Worm (Caenorhabditis elegans) whole organism, mixed stage, embryonic: Measurements from ENCODE around the gene chil-14.

Source experiments
- bed-3 ChIP-seq: fragments of 200-800 bp; sonication (Bioruptor generic); optimal IDR thresholded peaks from 3 replicates; lab custom pipeline; 2018; ENCODE audit warnings: mild to moderate bottlenecking, missing genetic modification characterization, moderate library complexity, missing compliant biosample characterization
- ceh-39 ChIP-seq: fragments of 150-350 bp; optimal IDR thresholded peaks from 2 replicates; lab custom pipeline; 2014; ENCODE audit warnings: missing biosample characterization, missing genetic modification characterization
- ceh-43 ChIP-seq: fragments of 200-800 bp; sonication (Bioruptor generic); optimal IDR thresholded peaks from 2 replicates; lab custom pipeline; 2018; ENCODE audit warnings: mild to moderate bottlenecking, missing genetic modification characterization, moderate library complexity, missing compliant biosample characterization
- ceh-83 ChIP-seq: fragments of 200-800 bp; sonication (Bioruptor generic); optimal IDR thresholded peaks from 2 replicates; lab custom pipeline; 2018; ENCODE audit warnings: mild to moderate bottlenecking, missing genetic modification characterization, missing compliant biosample characterization
- ces-1 ChIP-seq: fragments of 150-350 bp; optimal IDR thresholded peaks from 2 replicates; lab custom pipeline; 2014; ENCODE audit warnings: missing biosample characterization, missing genetic modification reagents, missing genetic modification characterization
- drap-1 ChIP-seq: fragments of 200-800 bp; sonication (Bioruptor generic); optimal IDR thresholded peaks from 3 replicates; lab custom pipeline; 2018; ENCODE audit warnings: mild to moderate bottlenecking, missing genetic modification characterization, missing compliant biosample characterization
- elt-1 ChIP-seq: sonication (generic microtip); optimal IDR thresholded peaks from 2 replicates; lab custom pipeline; 2017; ENCODE audit warnings: missing genetic modification characterization, mild to moderate bottlenecking, missing compliant biosample characterization, antibody characterized with exemption, moderate library complexity, borderline replicate concordance; ENCODE audit not compliant: insufficient read depth
- flh-1 ChIP-seq: fragments of 200-800 bp; sonication (Bioruptor generic); optimal IDR thresholded peaks from 2 replicates; lab custom pipeline; 2018; ENCODE audit warnings: mild to moderate bottlenecking, missing genetic modification characterization, moderate library complexity, missing compliant biosample characterization
- ham-2 ChIP-seq: fragments of 200-800 bp; sonication (Bioruptor generic); optimal IDR thresholded peaks from 2 replicates; lab custom pipeline; 2018; ENCODE audit warnings: mild to moderate bottlenecking, missing genetic modification characterization, missing compliant biosample characterization
- lin-13 ChIP-seq: fragments of 150-350 bp; optimal IDR thresholded peaks from 2 replicates; lab custom pipeline; 2014; ENCODE audit warnings: missing biosample characterization, missing genetic modification characterization
- lin-32 ChIP-seq: fragments of 200-800 bp; sonication (Bioruptor generic); optimal IDR thresholded peaks from 2 replicates; lab custom pipeline; 2018; ENCODE audit warnings: mild to moderate bottlenecking, missing genetic modification characterization, missing compliant biosample characterization
- lsy-2 ChIP-seq: fragments of 150-350 bp; optimal IDR thresholded peaks from 2 replicates; lab custom pipeline; 2014; ENCODE audit warnings: missing biosample characterization, missing genetic modification characterization
- mab-5 ChIP-seq: fragments of 150-350 bp; optimal IDR thresholded peaks from 2 replicates; lab custom pipeline; 2014; ENCODE audit warnings: missing biosample characterization, missing genetic modification characterization
- mep-1 ChIP-seq: fragments of 150-350 bp; optimal IDR thresholded peaks from 2 replicates; lab custom pipeline; 2017; ENCODE audit warnings: missing biosample characterization, missing genetic modification reagents, missing genetic modification characterization, inconsistent platforms
- mls-2 ChIP-seq: sonication (generic microtip); optimal IDR thresholded peaks from 2 replicates; lab custom pipeline; 2016; ENCODE audit warnings: mild to moderate bottlenecking, missing genetic modification characterization, moderate library complexity, missing compliant biosample characterization
- nhr-12 ChIP-seq: fragments of 150-350 bp; optimal IDR thresholded peaks from 2 replicates; lab custom pipeline; 2014; ENCODE audit warnings: missing biosample characterization, missing genetic modification characterization
- nhr-2 ChIP-seq: fragments of 150-350 bp; optimal IDR thresholded peaks from 2 replicates; lab custom pipeline; 2014; ENCODE audit warnings: missing biosample characterization, missing genetic modification characterization
- nhr-28 ChIP-seq: fragments of 150-350 bp; optimal IDR thresholded peaks from 2 replicates; lab custom pipeline; 2014; ENCODE audit warnings: missing biosample characterization, missing genetic modification characterization
- nhr-76 ChIP-seq: sonication (generic microtip); optimal IDR thresholded peaks from 2 replicates; lab custom pipeline; 2017; ENCODE audit warnings: missing biosample characterization, missing genetic modification characterization
- pha-4 ChIP-seq: fragments of 150-350 bp; optimal IDR thresholded peaks from 2 replicates; lab custom pipeline; 2018; ENCODE audit warnings: missing biosample characterization, missing genetic modification reagents, missing genetic modification characterization
- sem-2 ChIP-seq: fragments of 200-800 bp; sonication (Bioruptor generic); optimal IDR thresholded peaks from 2 replicates; lab custom pipeline; 2018; ENCODE audit warnings: mild to moderate bottlenecking, missing genetic modification characterization, missing compliant biosample characterization
- snpc-4 ChIP-seq: fragments of 150-350 bp; optimal IDR thresholded peaks from 2 replicates; lab custom pipeline; 2014; ENCODE audit warnings: missing biosample characterization, missing genetic modification characterization
- sptf-1 ChIP-seq: sonication (generic microtip); optimal IDR thresholded peaks from 2 replicates; lab custom pipeline; 2017; ENCODE audit warnings: mild to moderate bottlenecking, missing genetic modification characterization, moderate library complexity, missing compliant biosample characterization
- tbx-8 ChIP-seq: fragments of 200-800 bp; sonication (Bioruptor generic); optimal IDR thresholded peaks from 2 replicates; lab custom pipeline; 2018; ENCODE audit warnings: mild to moderate bottlenecking, missing genetic modification characterization, moderate library complexity, missing compliant biosample characterization
- unc-120 ChIP-seq: sonication (generic microtip); optimal IDR thresholded peaks from 2 replicates; lab custom pipeline; 2017; ENCODE audit warnings: missing genetic modification characterization, missing compliant biosample characterization; ENCODE audit not compliant: poor library complexity, severe bottlenecking
- unc-62 ChIP-seq: fragments of 150-350 bp; optimal IDR thresholded peaks from 2 replicates; lab custom pipeline; 2014; ENCODE audit warnings: missing biosample characterization, missing genetic modification reagents, missing genetic modification characterization
- zip-8 ChIP-seq: fragments of 150-350 bp; optimal IDR thresholded peaks from 2 replicates; lab custom pipeline; 2014; ENCODE audit warnings: missing biosample characterization, missing genetic modification characterization
- ztf-11 ChIP-seq: fragments of 150-350 bp; optimal IDR thresholded peaks from 2 replicates; lab custom pipeline; 2014; ENCODE audit warnings: missing biosample characterization, missing genetic modification characterization

The chil-14 gene

ce11 chrV:1454762-1455161, at the start of gene chil-14:
chil-14 (plus strand) TSS chrV:1455062.
- TF ChIP-seq lsy-2 (tag; lab: Kevin White, UChicago) (no peak), nhr-2 (tag; lab: Kevin White, UChicago) (no peak), mep-1 (tag; lab: Kevin White, UChicago) (no peak)

ce11 chrV:1408116-1408515, 46.7 kb upstream of the chil-14 start:
- TF ChIP-seq nhr-28 (tag; lab: Kevin White, UChicago) (no peak), bed-3 (GFP tag; lab: Kevin White, UChicago) (no peak), nhr-2 (tag; lab: Kevin White, UChicago) (no peak), pha-4 (tag; lab: Kevin White, UChicago) (no peak), ceh-39 (no peak), lsy-2 (tag; lab: Kevin White, UChicago) (no peak), flh-1 (GFP tag; lab: Kevin White, UChicago) (no peak), snpc-4 (tag; lab: Kevin White, UChicago) (no peak), mab-5 (tag; lab: Kevin White, UChicago) (no peak), unc-120 (tag; lab: Kevin White, UChicago) (no peak)

ce11 chrV:1410727-1411126, 44.1 kb upstream of the chil-14 start:
- TF ChIP-seq sptf-1 (no peak), ces-1 (GFP tag; lab: Kevin White, UChicago) (no peak), nhr-76 (tag; lab: Kevin White, UChicago) (no peak)

ce11 chrV:1411459-1411858, 43.4 kb upstream of the chil-14 start, which contains the start of gene snt-5:
snt-5 (minus strand) TSS chrV:1411559.
- no peak for TF ChIP-seq ham-2 (GFP tag; lab: Kevin White, UChicago)
- no peak for TF ChIP-seq tbx-8 (GFP tag; lab: Kevin White, UChicago)
- TF ChIP-seq mep-1 (tag; lab: Kevin White, UChicago), result no peak
- TF ChIP-seq ztf-11, result no peak
- TF ChIP-seq nhr-28 (tag; lab: Kevin White, UChicago), result no peak
- no peak for TF ChIP-seq ceh-83
- TF ChIP-seq unc-62 (GFP tag; lab: Kevin White, UChicago), result no peak
- no peak for TF ChIP-seq bed-3 (GFP tag; lab: Kevin White, UChicago)
- TF ChIP-seq elt-1 (tag; lab: Kevin White, UChicago), result no peak
- TF ChIP-seq pha-4 (tag; lab: Kevin White, UChicago), result no peak
- no peak for TF ChIP-seq mls-2 (tag; lab: Kevin White, UChicago)
- no peak for TF ChIP-seq drap-1 (GFP tag; lab: Kevin White, UChicago)
- no peak for TF ChIP-seq lin-13
- TF ChIP-seq flh-1 (GFP tag; lab: Kevin White, UChicago), result no peak
- TF ChIP-seq nhr-2 (tag; lab: Kevin White, UChicago), result no peak
- no peak for TF ChIP-seq lin-32 (GFP tag; lab: Kevin White, UChicago)
- TF ChIP-seq ceh-43 (GFP tag; lab: Kevin White, UChicago), result no peak
- TF ChIP-seq ceh-39, result no peak

- TF ChIP-seq zip-8 (tag; lab: Kevin White, UChicago) (no peak), unc-120 (tag; lab: Kevin White, UChicago) (no peak), ceh-39 (no peak), nhr-12 (tag; lab: Kevin White, UChicago) (no peak)
Measured at ce11 chrV:1414615-1415433, 40.0 kb upstream of the chil-14 start.

ce11 chrV:1416154-1416553, 38.7 kb upstream of the chil-14 start:
- TF ChIP-seq sem-2 (GFP tag; lab: Kevin White, UChicago) (no peak), lsy-2 (tag; lab: Kevin White, UChicago) (no peak), mls-2 (tag; lab: Kevin White, UChicago) (no peak), mep-1 (tag; lab: Kevin White, UChicago) (no peak), zip-8 (tag; lab: Kevin White, UChicago) (no peak)
